Worm (Caenorhabditis elegans) whole organism, L2 larva: ENCODE results near the gene T11B7.5.

Source experiments
- F13H6.1 ChIP-seq: sonication (generic microtip); optimal IDR thresholded peaks from 2 replicates; lab custom pipeline; 2016; ENCODE audit warnings: missing genetic modification characterization, missing compliant biosample characterization
- ZK546.5 ChIP-seq: sonication (generic microtip); optimal IDR thresholded peaks from 2 replicates; lab custom pipeline; 2017; ENCODE audit warnings: missing biosample characterization, missing genetic modification characterization
- lin-13 ChIP-seq: fragments of 150-350 bp; optimal IDR thresholded peaks from 2 replicates; lab custom pipeline; 2014; ENCODE audit warnings: missing biosample characterization, missing genetic modification reagents, missing genetic modification characterization
- nhr-11 ChIP-seq: fragments of 150-350 bp; optimal IDR thresholded peaks from 2 replicates; lab custom pipeline; 2014; ENCODE audit warnings: missing biosample characterization, missing genetic modification characterization
- nhr-25 ChIP-seq: fragments of 150-350 bp; sonication (generic microtip); optimal IDR thresholded peaks from 3 replicates; lab custom pipeline; 2014; ENCODE audit warnings: missing biosample characterization, missing genetic modification characterization
- unc-39 ChIP-seq: fragments of 150-350 bp; optimal IDR thresholded peaks from 2 replicates; lab custom pipeline; 2014; ENCODE audit warnings: missing biosample characterization, missing genetic modification characterization
- ztf-11 ChIP-seq: sonication (generic microtip); optimal IDR thresholded peaks from 2 replicates; lab custom pipeline; 2017; ENCODE audit warnings: missing biosample characterization, missing genetic modification characterization

DNA sequence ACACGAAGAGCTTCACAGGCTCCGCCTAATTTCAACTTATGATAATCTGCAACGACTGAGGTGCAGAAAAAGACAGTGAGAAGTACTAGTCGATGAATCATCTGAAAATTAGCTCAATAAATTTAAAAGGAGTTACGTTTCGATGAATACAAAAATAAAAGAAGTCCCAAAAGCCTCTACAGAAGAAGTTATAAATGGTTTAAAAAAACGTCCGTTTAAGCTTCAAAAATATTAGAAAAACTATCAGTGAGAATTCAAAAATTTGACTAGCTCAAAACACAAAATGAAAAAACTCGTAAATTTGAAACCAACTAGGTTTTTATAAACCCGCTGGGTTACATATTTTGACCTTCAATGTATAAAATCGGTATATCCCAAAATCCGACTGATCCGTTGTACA lies at the start of gene T11B7.5:
- TF ChIP-seq ztf-11 (tag; lab: Kevin White, UChicago) (no peak), lin-13 (GFP tag; lab: Kevin White, UChicago) (no peak), ZK546.5 (tag; lab: Kevin White, UChicago) (no peak), nhr-11 (tag; lab: Kevin White, UChicago) (no peak), unc-39 (tag; lab: Kevin White, UChicago) (no peak), F13H6.1 (tag; lab: Kevin White, UChicago) (no peak), nhr-25 (no peak)
